Fruit fly (Drosophila melanogaster): Measurements from ENCODE around the gene cas.
A peak's percentile ranks its signal among the peaks of the same experiment; 100 is the strongest.

Gene cas

DNA sequence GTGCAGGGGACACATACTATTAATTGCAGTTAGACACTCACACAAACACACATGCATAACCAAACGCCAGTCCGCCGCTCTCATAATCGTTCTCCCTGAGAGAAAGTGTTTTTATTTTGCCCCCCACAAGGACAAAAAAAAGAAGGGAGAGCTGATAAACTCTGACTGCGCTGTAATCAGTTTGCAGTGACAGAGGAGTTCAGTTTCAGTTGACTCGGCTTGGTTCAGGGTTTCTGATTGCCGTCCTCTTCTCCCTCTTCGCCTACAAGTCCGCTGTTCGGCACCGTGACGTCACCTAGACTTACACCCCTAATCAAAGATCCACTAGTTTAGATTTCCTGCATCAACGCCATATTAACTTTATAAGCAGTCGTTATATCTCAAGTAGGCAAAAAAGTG is 45.3 kb downstream of the cas start:
- TF ChIP-seq Hr83 (GFP tag; optimal IDR thresholded peaks at IDR 0.05; ENCODE audit: poor library complexity, severe bottlenecking) (peak; percentile 40), Hr78 (GFP tag; optimal IDR thresholded peaks at IDR 0.05) (no peak), foxo (GFP tag; optimal IDR thresholded peaks at IDR 0.05) (no peak)

DNA sequence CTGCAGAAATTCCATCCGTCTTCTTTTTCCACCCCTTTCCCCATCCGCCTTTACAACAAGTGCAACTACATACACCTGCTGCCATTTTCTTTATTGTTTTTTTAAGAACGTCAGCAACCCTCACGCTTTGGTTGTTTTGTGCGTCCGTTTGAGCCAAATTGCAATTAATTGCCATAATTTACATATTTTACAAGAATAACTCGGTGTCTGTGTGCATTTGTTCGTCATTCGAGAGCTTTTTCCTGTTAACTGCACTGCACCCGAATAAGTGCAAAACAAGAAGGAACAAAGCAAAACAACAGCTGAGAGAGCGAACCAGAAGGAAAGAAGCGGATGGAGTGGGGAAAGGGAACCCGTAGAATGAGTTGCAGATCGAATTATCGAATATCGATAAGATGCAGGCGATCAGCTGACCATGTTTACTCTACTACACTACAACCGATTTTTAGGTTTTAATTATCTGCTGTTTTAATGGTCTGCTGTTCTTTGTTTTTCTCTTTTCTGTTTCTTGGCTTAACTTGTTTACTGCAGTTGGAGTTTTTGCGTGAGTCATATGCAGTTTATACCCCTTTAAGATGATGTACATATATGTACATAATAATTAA is 45.8 kb downstream of the cas start:
- TF ChIP-seq CrebA (GFP tag; optimal IDR thresholded peaks at IDR 0.05; ENCODE audit: borderline replicate concordance) (no peak), Jra (GFP tag; optimal IDR thresholded peaks at IDR 0.05) (peak; percentile 17), CG32264 (GFP tag; optimal IDR thresholded peaks at IDR 0.05) (no peak), jim (GFP tag; optimal IDR thresholded peaks at IDR 0.05) (peak; percentile 46), dsf (GFP tag; optimal IDR thresholded peaks at IDR 0.05; ENCODE audit: borderline replicate concordance) (no peak), rgr (GFP tag; optimal IDR thresholded peaks at IDR 0.05) (peak; percentile 4), Hnf4 (GFP tag; optimal IDR thresholded peaks at IDR 0.05) (peak; percentile 36), fru (GFP tag; optimal IDR thresholded peaks at IDR 0.05) (peak; percentile 11), psq (GFP tag; optimal IDR thresholded peaks at IDR 0.05) (peak; percentile 85), brk (GFP tag; optimal IDR thresholded peaks at IDR 0.05) (peak; percentile 12), Mio (GFP tag; optimal IDR thresholded peaks at IDR 0.05) (peak; percentile 6), Dif (GFP tag; optimal IDR thresholded peaks at IDR 0.05; ENCODE audit: partially characterized antibody) (no peak), foxo (GFP tag; optimal IDR thresholded peaks at IDR 0.05) (peak in 1 of 2 experiments; percentile 8)

DNA sequence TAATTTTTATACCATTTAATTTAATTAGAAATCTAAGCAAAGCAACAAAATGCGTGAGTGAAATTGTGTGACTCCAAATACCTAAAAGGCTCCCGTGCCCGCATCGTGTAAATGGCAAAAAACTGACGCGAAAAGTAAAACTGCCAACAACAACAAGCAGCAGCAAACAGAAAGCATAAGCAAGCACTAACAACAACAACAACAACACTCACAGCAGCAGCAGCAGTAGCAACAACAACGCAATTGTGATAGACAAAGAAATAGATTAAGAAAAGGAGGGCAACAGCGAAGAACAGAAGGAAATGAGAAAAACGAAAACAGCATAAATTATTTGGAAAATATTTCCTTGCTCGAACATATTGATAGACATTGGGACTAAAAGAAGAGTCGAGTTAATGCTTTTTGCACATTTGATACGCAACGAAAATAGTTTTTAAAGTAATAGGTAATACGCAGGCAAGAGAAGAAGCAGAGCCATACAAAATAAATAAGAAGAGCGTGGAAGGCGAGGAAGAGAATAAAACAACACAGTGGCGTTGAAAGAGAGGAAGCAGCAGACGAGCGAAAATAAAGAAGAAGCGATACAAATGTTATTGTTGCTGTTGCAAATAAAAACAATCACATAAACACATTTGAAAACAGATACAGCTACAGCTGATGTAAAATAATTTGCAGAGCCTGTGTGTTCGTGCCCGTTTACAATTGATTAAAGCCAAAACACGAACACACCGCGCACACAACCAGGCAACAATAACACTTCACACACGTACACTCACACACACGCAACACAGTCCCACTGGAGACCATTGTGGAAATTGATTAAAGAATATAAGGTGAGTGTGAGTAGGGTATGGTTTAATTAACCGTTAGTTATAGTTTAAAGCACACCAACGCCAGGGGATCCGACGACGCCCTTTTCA is 46.6 kb downstream of the cas start:
- TF ChIP-seq ey (GFP tag; optimal IDR thresholded peaks at IDR 0.05), result no peak
- peak; percentile 60 for TF ChIP-seq psq (GFP tag; optimal IDR thresholded peaks at IDR 0.05)
- no peak for TF ChIP-seq rgr (GFP tag; optimal IDR thresholded peaks at IDR 0.05)
- TF ChIP-seq br (GFP tag; optimal IDR thresholded peaks at IDR 0.05), result no peak
- TF ChIP-seq dmrt93B (GFP tag; optimal IDR thresholded peaks at IDR 0.05), result no peak

DNA sequence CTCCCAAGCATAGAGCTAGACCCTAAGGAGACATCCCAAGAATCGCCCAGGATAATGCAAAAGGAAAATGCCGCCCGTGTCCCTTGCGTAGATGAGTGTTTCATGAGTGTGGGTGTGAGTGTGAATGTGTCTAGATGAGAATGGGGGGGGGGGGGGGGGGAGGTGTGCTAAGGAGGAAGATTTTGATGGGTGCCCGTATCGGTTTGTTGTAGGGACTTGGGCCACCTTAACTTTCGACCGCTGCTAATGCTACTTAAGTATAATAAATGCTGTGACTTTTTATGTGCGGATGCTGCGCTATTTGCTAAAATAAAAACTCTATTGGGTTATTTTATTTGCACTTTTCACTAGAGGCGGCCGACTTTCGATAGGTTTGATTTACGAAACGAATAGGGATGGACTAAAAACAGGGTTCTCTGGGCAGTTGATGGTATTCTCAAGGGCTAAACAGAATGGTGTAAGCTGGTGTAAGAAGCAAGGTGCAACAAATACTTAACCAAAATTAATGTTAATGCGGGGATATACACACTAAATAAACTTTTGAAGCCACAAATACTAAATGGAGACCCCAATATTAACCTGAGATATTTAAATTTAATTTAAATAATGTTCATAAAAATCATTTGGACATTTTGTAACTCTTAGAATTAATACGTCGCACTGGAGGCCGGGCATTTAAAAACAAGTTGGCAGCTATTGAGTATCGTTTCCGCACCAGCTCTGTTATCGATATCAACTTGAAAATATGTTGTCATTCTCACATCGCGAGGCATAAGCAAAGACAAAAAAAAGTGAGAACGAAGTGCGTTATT is 47.5 kb downstream of the cas start, which contains the start of the genes Xe7 and Atg17:
Gene Xe7 (minus strand): TSS at position 407 of the 812 bp plus-strand sequence.
Gene Atg17 (plus strand): TSS at position 786 of the 812 bp plus-strand sequence.
- TF ChIP-seq jim (GFP tag; optimal IDR thresholded peaks at IDR 0.05) (no peak), Hnf4 (GFP tag; optimal IDR thresholded peaks at IDR 0.05) (peak; percentile 88), usp (GFP tag; optimal IDR thresholded peaks at IDR 0.05) (no peak), foxo (GFP tag; optimal IDR thresholded peaks at IDR 0.05) (peak; percentile 19 to 94), Mio (GFP tag; optimal IDR thresholded peaks at IDR 0.05) (no peak), N (GFP tag; optimal IDR thresholded peaks at IDR 0.05) (no peak), CG9705 (GFP tag; optimal IDR thresholded peaks at IDR 0.05) (peak; percentile 91), brk (GFP tag; optimal IDR thresholded peaks at IDR 0.05) (peak; percentile 77), lola (GFP tag; optimal IDR thresholded peaks at IDR 0.05) (no peak), Vsx2 (GFP tag; optimal IDR thresholded peaks at IDR 0.05; ENCODE audit: partially characterized antibody) (no peak), CG32264 (GFP tag; optimal IDR thresholded peaks at IDR 0.05) (peak; percentile 45), Dfd (GFP tag; optimal IDR thresholded peaks at IDR 0.05) (peak; percentile 18), Hr83 (GFP tag; optimal IDR thresholded peaks at IDR 0.05; ENCODE audit: poor library complexity, severe bottlenecking) (peak; percentile 31), woc (GFP tag; optimal IDR thresholded peaks at IDR 0.05) (peak; percentile 68), dsf (GFP tag; optimal IDR thresholded peaks at IDR 0.05; ENCODE audit: borderline replicate concordance) (peak; percentile 85), fru (GFP tag; optimal IDR thresholded peaks at IDR 0.05) (peak; percentile 89), ey (GFP tag; optimal IDR thresholded peaks at IDR 0.05) (peak; percentile 92), psq (GFP tag; optimal IDR thresholded peaks at IDR 0.05) (peak; percentile 81), Dif (GFP tag; optimal IDR thresholded peaks at IDR 0.05; ENCODE audit: partially characterized antibody) (no peak), dl (GFP tag; optimal IDR thresholded peaks at IDR 0.05; ENCODE audit: insufficient read depth in 1 of 2, partially characterized antibody in 2 of 2) (no peak), sage (GFP tag; optimal IDR thresholded peaks at IDR 0.05) (peak; percentile 54), GATAd (GFP tag; optimal IDR thresholded peaks at IDR 0.05) (peak; percentile 85), tai (GFP tag; optimal IDR thresholded peaks at IDR 0.05) (no peak), Hr78 (GFP tag; optimal IDR thresholded peaks at IDR 0.05) (no peak), Jra (GFP tag; optimal IDR thresholded peaks at IDR 0.05) (peak; percentile 66), Myc (optimal IDR thresholded peaks at IDR 0.05) (peak; percentile 9), HLH106 (tag; optimal IDR thresholded peaks at IDR 0.05) (peak; percentile 95), dmrt93B (GFP tag; optimal IDR thresholded peaks at IDR 0.05) (peak; percentile 87), pan (optimal IDR thresholded peaks at IDR 0.05) (no peak), sv (GFP tag; optimal IDR thresholded peaks at IDR 0.05) (peak; percentile 89), CrebA (GFP tag; optimal IDR thresholded peaks at IDR 0.05; ENCODE audit: borderline replicate concordance) (no peak), OdsH (GFP tag; optimal IDR thresholded peaks at IDR 0.05) (peak; percentile 86), rgr (GFP tag; optimal IDR thresholded peaks at IDR 0.05) (peak; percentile 91), Sp1 (GFP tag; optimal IDR thresholded peaks at IDR 0.05) (peak; percentile 88), h (GFP tag; optimal IDR thresholded peaks at IDR 0.05) (peak; percentile 90)

All from whole organism, wandering third instar larva.